Worm (Caenorhabditis elegans): ENCODE results near the gene C26G2.2.

DNA sequence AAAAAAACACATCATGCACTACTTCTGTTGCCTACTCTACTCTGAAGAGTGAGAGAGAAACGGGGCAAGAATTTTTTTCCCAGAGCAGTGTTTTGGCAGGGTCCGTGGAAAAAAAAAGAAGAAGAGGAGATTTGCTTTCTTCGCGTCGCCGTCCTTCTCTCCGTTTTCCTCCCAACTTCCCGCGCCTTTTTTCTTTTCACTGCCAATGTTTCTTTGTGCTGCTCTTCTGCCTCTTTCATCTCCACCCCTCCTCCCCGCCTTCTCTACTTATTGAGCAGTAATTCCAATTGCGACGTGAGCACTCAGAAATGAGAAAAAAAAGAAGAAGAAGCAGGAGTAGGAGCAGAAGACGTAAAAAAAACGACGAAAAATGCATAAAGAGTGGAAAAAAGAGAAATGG is 24.2 kb upstream of the C26G2.2 start:
- TF ChIP-seq unc-62 (GFP tag; optimal IDR thresholded peaks at IDR 0.05) (no peak), hlh-1 (tag; optimal IDR thresholded peaks at IDR 0.05) (no peak), snpc-4 (tag; optimal IDR thresholded peaks at IDR 0.05) (no peak), lin-13 (tag; optimal IDR thresholded peaks at IDR 0.05) (no peak), ztf-11 (tag; optimal IDR thresholded peaks at IDR 0.05) (no peak), elt-1 (tag; optimal IDR thresholded peaks at IDR 0.05; ENCODE audit: borderline replicate concordance, insufficient read depth) (no peak), elt-3 (tag; optimal IDR thresholded peaks at IDR 0.05) (no peak)

Measured in whole organism, mixed stage, embryonic.